Worm (Caenorhabditis elegans): ENCODE measurements around the gene slc-36.5.

The slc-36.5 gene

DNA sequence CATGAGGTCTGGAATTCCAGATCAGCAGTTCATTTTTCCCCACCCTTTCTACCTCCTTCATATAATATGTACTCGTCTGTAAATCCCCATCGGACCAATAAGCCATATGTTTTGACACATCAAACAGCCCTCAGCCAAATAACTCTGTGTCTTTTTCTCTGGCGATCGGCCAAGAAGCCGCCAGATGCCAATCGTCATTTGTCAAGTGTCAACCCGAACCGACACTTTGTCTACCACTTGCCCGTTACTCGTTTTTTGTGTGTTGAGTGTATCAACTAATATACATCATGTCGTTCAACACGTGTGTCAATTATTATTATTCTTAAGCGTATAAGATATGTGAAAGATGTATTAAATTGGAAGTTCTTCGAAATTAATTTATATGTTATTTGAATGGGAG is 53.6 kb downstream of the slc-36.5 start (continued):
- TF ChIP-seq ceh-44 (GFP tag; IDR thresholded peaks at IDR 0.05) = no peak
- no peak for TF ChIP-seq lir-3 (tag; optimal IDR thresholded peaks at IDR 0.05)
- no peak for TF ChIP-seq mxl-2 (GFP tag; conservative IDR thresholded peaks at IDR 0.05)
- TF ChIP-seq egl-27 (tag; optimal IDR thresholded peaks at IDR 0.05) = no peak
- TF ChIP-seq ama-1 (optimal IDR thresholded peaks at IDR 0.05) = no peak
- no peak for TF ChIP-seq lin-29 (GFP tag; IDR thresholded peaks at IDR 0.05)
- no peak for TF ChIP-seq ces-1 (GFP tag; optimal IDR thresholded peaks at IDR 0.05)
- peak in 1 of 2 experiments; percentile 31 for TF ChIP-seq lsy-2 (tag; optimal IDR thresholded peaks at IDR 0.05)
- no peak for TF ChIP-seq ceh-28 (tag; optimal IDR thresholded peaks at IDR 0.05)
- no peak for TF ChIP-seq daf-8 (GFP tag; IDR thresholded peaks at IDR 0.05)
- no peak for TF ChIP-seq lin-13 (GFP tag; optimal IDR thresholded peaks at IDR 0.05)
- no peak for TF ChIP-seq unc-130 (GFP tag; optimal IDR thresholded peaks at IDR 0.05)
- no peak for TF ChIP-seq F10B5.3 (tag; optimal IDR thresholded peaks at IDR 0.05)
- no peak for TF ChIP-seq gei-8 (GFP tag; optimal IDR thresholded peaks at IDR 0.05)
- TF ChIP-seq nhr-28 (tag; optimal IDR thresholded peaks at IDR 0.05) = peak; percentile 27
- peak in 1 of 2 experiments; percentile 100 for TF ChIP-seq unc-62 (GFP tag; optimal IDR thresholded peaks at IDR 0.05 in 1 of 2)
- peak; percentile 55 for TF ChIP-seq unc-62 (tag; optimal IDR thresholded peaks at IDR 0.05)
- no peak for TF ChIP-seq arid-1 (GFP tag; conservative IDR thresholded peaks at IDR 0.05)
- no peak for TF ChIP-seq cey-2 (tag; optimal IDR thresholded peaks at IDR 0.05; ENCODE audit: borderline replicate concordance, insufficient read depth)
- TF ChIP-seq R02D3.7 (tag; optimal IDR thresholded peaks at IDR 0.05) = no peak
- no peak for TF ChIP-seq aly-2 (tag; optimal IDR thresholded peaks at IDR 0.05)
- TF ChIP-seq F49E8.2 (tag; optimal IDR thresholded peaks at IDR 0.05; ENCODE audit: borderline replicate concordance) = no peak
- no peak for TF ChIP-seq ceh-82 (tag; optimal IDR thresholded peaks at IDR 0.05)
- TF ChIP-seq F26F4.8 (GFP tag; conservative IDR thresholded peaks at IDR 0.05) = no peak
- no peak for TF ChIP-seq sdz-12 (GFP tag; optimal IDR thresholded peaks at IDR 0.05)
- TF ChIP-seq ceh-62 (tag; optimal IDR thresholded peaks at IDR 0.05) = no peak
- TF ChIP-seq zip-2 (tag; optimal IDR thresholded peaks at IDR 0.05) = no peak
- TF ChIP-seq ctbp-1 (GFP tag; IDR thresholded peaks at IDR 0.05) = no peak
